Fruit fly (Drosophila melanogaster) whole organism, pupa: Measurements from ENCODE around the gene CG16762.

ENCODE experiments used
- CG10348 ChIP-seq: fragments of 200-800 bp; sonication (Bioruptor generic); IDR thresholded peaks from 2 replicates; pipeline ENCODE4 v1.3.6; 2022; ENCODE audit warnings: missing biosample characterization, missing genetic modification characterization
- CG15710 ChIP-seq: fragments of 200-800 bp; sonication (Bioruptor generic); optimal IDR thresholded peaks from 2 replicates; lab custom pipeline; 2018; ENCODE audit warnings: missing biosample characterization, mild to moderate bottlenecking, missing genetic modification characterization, moderate library complexity
- CG32121 ChIP-seq: fragments of 200-800 bp; sonication (Bioruptor generic); IDR thresholded peaks from 2 replicates; pipeline ENCODE4 v1.3.6; 2022; ENCODE audit warnings: missing biosample characterization, missing genetic modification characterization
- CG34367 ChIP-seq: fragments of 200-800 bp; sonication (Bioruptor generic); optimal IDR thresholded peaks from 2 replicates; lab custom pipeline; 2018; ENCODE audit warnings: missing biosample characterization, mild to moderate bottlenecking, missing genetic modification characterization
- CG4496 ChIP-seq: fragments of 200-800 bp; sonication (Bioruptor generic); IDR thresholded peaks from 3 replicates; pipeline ENCODE4 v1.3.6; 2022; ENCODE audit warnings: missing biosample characterization, missing genetic modification characterization
- CG8159 ChIP-seq: fragments of 200-800 bp; sonication (Bioruptor generic); optimal IDR thresholded peaks from 3 replicates; lab custom pipeline; 2018; ENCODE audit warnings: missing biosample characterization, mild to moderate bottlenecking, missing genetic modification characterization, moderate library complexity
- D1 ChIP-seq: fragments of 200-800 bp; sonication (Bioruptor generic); optimal IDR thresholded peaks from 2 replicates; lab custom pipeline; 2018; ENCODE audit warnings: missing biosample characterization, mild to moderate bottlenecking, missing genetic modification characterization, moderate library complexity
- Ets98B ChIP-seq: fragments of 200-800 bp; sonication (Bioruptor generic); IDR thresholded peaks from 2 replicates; pipeline ENCODE4 v1.3.6; 2022; ENCODE audit warnings: missing biosample characterization, missing genetic modification characterization
- Pif1A ChIP-seq: fragments of 200-800 bp; sonication (Bioruptor generic); optimal IDR thresholded peaks from 3 replicates; lab custom pipeline; 2016; ENCODE audit warnings: missing biosample characterization, missing genetic modification characterization
- Pif1B ChIP-seq: fragments of 200-800 bp; sonication (Bioruptor generic); optimal IDR thresholded peaks from 3 replicates; lab custom pipeline; 2016; ENCODE audit warnings: missing biosample characterization, missing genetic modification characterization
- fd96Ca ChIP-seq: fragments of 200-800 bp; sonication (Bioruptor generic); IDR thresholded peaks from 3 replicates; pipeline ENCODE4 v1.3.6; 2022; ENCODE audit warnings: missing biosample characterization, missing genetic modification characterization
- gl ChIP-seq: fragments of 200-800 bp; sonication (Bioruptor generic); optimal IDR thresholded peaks from 2 replicates; lab custom pipeline; 2018; ENCODE audit warnings: missing biosample characterization, mild to moderate bottlenecking, missing genetic modification characterization
- rn ChIP-seq: fragments of 200-800 bp; sonication (Bioruptor generic); IDR thresholded peaks from 2 replicates; pipeline ENCODE4 v1.3.6; 2022; ENCODE audit warnings: missing biosample characterization, missing genetic modification characterization

DNA sequence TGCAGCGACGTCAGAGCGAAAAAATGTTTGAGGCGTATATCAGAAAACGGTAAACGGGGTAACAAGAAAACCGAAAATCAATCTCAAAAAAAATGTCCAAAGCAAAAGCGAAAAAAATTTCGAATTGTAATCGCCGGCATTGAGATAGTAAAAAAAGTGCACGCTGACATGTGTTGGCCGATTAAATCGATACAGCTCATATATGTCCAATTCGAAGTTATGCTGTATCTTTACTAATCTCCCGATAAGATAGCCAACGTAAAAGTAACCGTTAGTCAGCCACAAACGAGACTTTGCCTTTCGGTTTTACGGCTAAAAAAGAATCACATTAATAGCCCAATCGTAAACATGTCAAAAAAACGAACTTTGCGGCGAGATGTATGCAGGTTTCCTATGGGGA, 18.5 kb downstream of the CG16762 start:
- TF ChIP-seq CG15710 (no peak), D1 (tag; lab: Kevin White, UChicago) (no peak), CG34367 (no peak), gl (tag; lab: Kevin White, UChicago) (no peak), Pif1A (GFP tag; lab: Kevin White, UChicago) (no peak), CG8159 (tag; lab: Kevin White, UChicago) (no peak), CG32121 (GFP tag; lab: Robert Waterston, UW) (no peak), Ets98B (GFP tag; lab: Robert Waterston, UW) (no peak), fd96Ca (no peak), CG4496 (GFP tag; lab: Robert Waterston, UW) (no peak), rn (GFP tag; lab: Robert Waterston, UW) (no peak), Pif1B (GFP tag; lab: Kevin White, UChicago) (no peak), CG10348 (no peak)
